Fruit fly (Drosophila melanogaster) whole organism, wandering third instar larva: ENCODE measurements around the gene CG11756.

Experiments used
- Abd-B ChIP-seq: fragments of >200 bp; optimal IDR thresholded peaks from 2 replicates; lab custom pipeline; 2017; ENCODE audit warnings: missing biosample characterization, missing genetic modification characterization
- Jra ChIP-seq: sonication (Bioruptor generic); optimal IDR thresholded peaks from 2 replicates; lab custom pipeline; 2016; ENCODE audit warnings: missing biosample characterization, missing genetic modification characterization
- OdsH ChIP-seq: fragments of 200-800 bp; sonication (Bioruptor generic); optimal IDR thresholded peaks from 2 replicates; lab custom pipeline; 2016; ENCODE audit warnings: missing biosample characterization, mild to moderate bottlenecking, missing genetic modification characterization
- br ChIP-seq: fragments of 200-800 bp; sonication (Bioruptor generic); optimal IDR thresholded peaks from 2 replicates; lab custom pipeline; 2016; ENCODE audit warnings: missing biosample characterization, missing genetic modification characterization
- brk ChIP-seq: fragments of 200-800 bp; sonication (Bioruptor generic); optimal IDR thresholded peaks from 2 replicates; lab custom pipeline; 2016; ENCODE audit warnings: missing biosample characterization, mild to moderate bottlenecking, missing genetic modification characterization
- dsf ChIP-seq: sonication (Bioruptor generic); optimal IDR thresholded peaks from 2 replicates; lab custom pipeline; 2016; ENCODE audit warnings: missing biosample characterization, missing genetic modification characterization, borderline replicate concordance
- fru ChIP-seq: fragments of 200-800 bp; sonication (Bioruptor generic); optimal IDR thresholded peaks from 3 replicates; lab custom pipeline; 2016; ENCODE audit warnings: missing biosample characterization, mild to moderate bottlenecking, missing genetic modification characterization
- pan ChIP-seq: fragments of >200 bp; optimal IDR thresholded peaks from 2 replicates; lab custom pipeline; 2017
- psq ChIP-seq: fragments of 200-800 bp; sonication (Bioruptor generic); optimal IDR thresholded peaks from 3 replicates; lab custom pipeline; 2017; ENCODE audit warnings: missing biosample characterization, mild to moderate bottlenecking, missing genetic modification characterization, moderate library complexity
- tai ChIP-seq: sonication (Bioruptor generic); optimal IDR thresholded peaks from 2 replicates; lab custom pipeline; 2016; ENCODE audit warnings: missing biosample characterization, missing genetic modification characterization

DNA sequence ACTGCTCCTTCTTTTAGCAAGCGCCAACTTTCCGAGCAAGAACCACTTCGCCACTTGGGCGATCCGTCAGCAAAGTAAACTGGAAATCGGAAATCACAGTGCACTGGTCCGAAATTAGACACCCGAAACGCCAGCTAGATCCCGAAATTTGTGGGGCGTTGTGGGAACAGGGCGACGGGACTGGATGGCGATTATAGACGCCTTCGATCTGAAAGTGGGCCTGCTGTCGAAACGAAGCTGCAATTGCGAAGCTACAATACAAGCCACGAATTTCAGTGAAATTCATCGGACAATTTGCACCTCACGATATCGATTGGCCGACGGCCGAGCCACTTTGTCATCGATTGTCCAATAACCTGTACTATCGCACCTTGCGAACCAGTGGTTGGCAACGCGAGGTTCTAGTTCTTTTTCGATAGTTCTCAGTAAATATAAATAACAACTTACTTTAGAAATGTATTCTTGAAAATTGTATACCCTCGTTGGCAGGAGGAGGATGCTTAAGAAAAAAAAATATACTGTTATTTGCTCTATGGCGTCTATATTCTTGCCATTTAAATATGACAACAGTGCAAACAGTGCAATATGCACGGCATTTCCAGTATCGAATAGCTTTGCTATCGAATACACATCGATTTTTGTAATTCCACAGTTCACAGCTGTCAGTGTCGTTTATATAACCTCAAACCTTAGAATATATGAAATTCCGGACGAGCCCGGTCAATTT lies 20.0 kb downstream of the CG11756 start, which contains the start of the genes hop and Tim8:
- no peak for TF ChIP-seq pan (lab: Kevin White, UChicago)
- TF ChIP-seq OdsH (GFP tag; lab: Kevin White, UChicago) = no peak
- peak; percentile 12 for TF ChIP-seq Jra (GFP tag; lab: Kevin White, UChicago)
- no peak for TF ChIP-seq tai (GFP tag; lab: Kevin White, UChicago)
- TF ChIP-seq fru (GFP tag; lab: Kevin White, UChicago) = no peak
- TF ChIP-seq dsf (GFP tag; lab: Kevin White, UChicago) = no peak
- no peak for TF ChIP-seq Abd-B (GFP tag; lab: Kevin White, UChicago)
- TF ChIP-seq brk = no peak
- no peak for TF ChIP-seq br
- no peak for TF ChIP-seq psq
